Fruit fly (Drosophila melanogaster): ENCODE measurements around the gene CG16719.

- TF ChIP-seq bab1 (GFP tag; optimal IDR thresholded peaks at IDR 0.05) (no peak), Mnt (GFP tag; optimal IDR thresholded peaks at IDR 0.05) (no peak), CG33017 (tag; optimal IDR thresholded peaks at IDR 0.05) (no peak), toe (GFP tag; optimal IDR thresholded peaks at IDR 0.05) (no peak)
Observed at dm6 chr3L:9674300-9674699, 10.7 kb upstream of the CG16719 start.
